Fruit fly (Drosophila melanogaster): ENCODE results near the gene CG2278.

DNA sequence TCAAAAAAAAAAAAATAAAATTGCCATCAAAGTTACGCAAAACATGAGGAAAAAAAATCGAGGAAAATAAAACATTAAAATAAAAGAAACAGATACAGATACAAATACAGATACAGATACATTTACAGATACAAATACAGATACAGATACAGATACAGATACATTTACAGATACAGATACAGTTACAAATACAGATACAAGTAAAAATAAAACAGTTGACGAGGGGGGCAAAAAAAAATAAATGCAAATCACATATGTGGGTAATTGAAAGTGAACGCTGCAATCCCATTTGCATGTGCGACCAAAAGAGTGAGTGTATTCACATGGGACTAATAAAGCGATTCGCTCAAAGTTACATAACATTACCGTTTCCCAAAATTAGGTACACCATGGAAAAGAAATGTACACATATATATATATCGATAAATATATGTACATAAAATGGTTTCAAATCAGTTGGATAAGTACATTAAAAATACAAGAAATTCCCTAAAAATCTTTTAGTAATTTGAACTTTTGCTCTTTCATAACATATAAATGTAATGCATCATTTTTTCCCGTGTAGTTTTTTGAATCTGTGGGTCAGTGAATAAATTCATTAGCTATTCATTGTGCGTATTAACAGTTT, 35.7 kb upstream of the CG2278 start:
- TF ChIP-seq CG10348 (GFP tag; IDR thresholded peaks at IDR 0.05) (no peak), CG34367 (tag; optimal IDR thresholded peaks at IDR 0.05) (no peak), CG4496 (GFP tag; IDR thresholded peaks at IDR 0.05) (peak; percentile 34; the same call in 1 of the 3 replicates), CG9948 (tag; optimal IDR thresholded peaks at IDR 0.05) (no peak)

Data from whole organism, pupa.